Worm (Caenorhabditis elegans) whole organism, early embryonic: ENCODE measurements around the gene Y66H1A.8.

Source experiments
- B0310.2 ChIP-seq: sonication (generic microtip); optimal IDR thresholded peaks from 2 replicates; lab custom pipeline; 2016; ENCODE audit warnings: mild to moderate bottlenecking, missing genetic modification characterization, missing compliant biosample characterization
- F13C5.2 ChIP-seq: sonication (generic microtip); optimal IDR thresholded peaks from 2 replicates; lab custom pipeline; 2017; ENCODE audit warnings: mild to moderate bottlenecking, missing genetic modification characterization, inconsistent platforms, missing compliant biosample characterization
- aly-1 ChIP-seq: sonication (generic microtip); optimal IDR thresholded peaks from 2 replicates; lab custom pipeline; 2016; ENCODE audit warnings: missing genetic modification characterization, missing compliant biosample characterization
- ama-1 ChIP-seq: fragments of 150-350 bp; optimal IDR thresholded peaks from 2 replicates; lab custom pipeline; 2014
- ceh-13 ChIP-seq: fragments of 200-800 bp; sonication (Bioruptor generic); optimal IDR thresholded peaks from 2 replicates; lab custom pipeline; 2018; ENCODE audit warnings: mild to moderate bottlenecking, missing genetic modification characterization, missing compliant biosample characterization
- ceh-36 ChIP-seq: sonication (generic microtip); optimal IDR thresholded peaks from 2 replicates; lab custom pipeline; 2016; ENCODE audit warnings: missing genetic modification characterization, inconsistent platforms, missing compliant biosample characterization
- ets-7 ChIP-seq: sonication (generic microtip); optimal IDR thresholded peaks from 2 replicates; lab custom pipeline; 2016; ENCODE audit warnings: missing genotype, missing genetic modification characterization, missing compliant biosample characterization
- flt-1 ChIP-seq: fragments of 200-800 bp; sonication (Bioruptor generic); IDR thresholded peaks from 2 replicates; pipeline ENCODE4 v1.3.6; 2022; ENCODE audit warnings: missing genetic modification characterization, missing compliant biosample characterization
- hmbx-1 ChIP-seq: sonication (generic microtip); optimal IDR thresholded peaks from 2 replicates; lab custom pipeline; 2016; ENCODE audit warnings: mild to moderate bottlenecking, missing genetic modification characterization, missing compliant biosample characterization
- hmg-4 ChIP-seq: fragments of 200-800 bp; sonication (Bioruptor generic); optimal IDR thresholded peaks from 2 replicates; lab custom pipeline; 2018; ENCODE audit warnings: mild to moderate bottlenecking, missing genetic modification characterization, missing compliant biosample characterization
- hnd-1 ChIP-seq: sonication (generic microtip); optimal IDR thresholded peaks from 2 replicates; lab custom pipeline; 2016; ENCODE audit warnings: missing genetic modification characterization, missing compliant biosample characterization
- pes-1 ChIP-seq: fragments of 200-800 bp; sonication (Bioruptor generic); IDR thresholded peaks from 2 replicates; pipeline ENCODE4 v1.3.6; 2022; ENCODE audit warnings: missing genetic modification reagents, missing genetic modification characterization, missing compliant biosample characterization
- scrt-1 ChIP-seq: fragments of 200-800 bp; sonication (Bioruptor generic); IDR thresholded peaks from 2 replicates; pipeline ENCODE4 v1.3.6; 2022; ENCODE audit warnings: missing genetic modification characterization, missing compliant biosample characterization
- sea-1 ChIP-seq: fragments of 200-800 bp; sonication (Bioruptor generic); conservative IDR thresholded peaks from 2 replicates; pipeline ENCODE4 v1.3.6; 2022; ENCODE audit warnings: missing genetic modification characterization, missing compliant biosample characterization
- tbx-11 ChIP-seq: fragments of 200-800 bp; sonication (Bioruptor generic); IDR thresholded peaks from 2 replicates; pipeline ENCODE4 v1.3.6; 2022; ENCODE audit warnings: missing genetic modification characterization, missing compliant biosample characterization
- tbx-37 ChIP-seq: fragments of 200-800 bp; sonication (Bioruptor generic); conservative IDR thresholded peaks from 2 replicates; pipeline ENCODE4 v1.3.6; 2022; ENCODE audit warnings: missing genetic modification reagents, missing genetic modification characterization, missing compliant biosample characterization
- tra-4 ChIP-seq: sonication (generic microtip); optimal IDR thresholded peaks from 2 replicates; lab custom pipeline; 2017; ENCODE audit warnings: missing genetic modification characterization, missing compliant biosample characterization

The Y66H1A.8 gene

ce11 chrIV:420686-421085 lies 34.0 kb downstream of the Y66H1A.8 start:
- TF ChIP-seq F13C5.2 (tag; lab: Kevin White, UChicago) (no peak), ceh-36 (no peak), tbx-37 (GFP tag; lab: Robert Waterston, UW) (no peak)

- TF ChIP-seq ceh-36 (no peak), flt-1 (GFP tag; lab: Robert Waterston, UW) (no peak), hmg-4 (no peak), B0310.2 (tag; lab: Kevin White, UChicago) (no peak), tra-4 (no peak), pes-1 (no peak), ets-7 (tag; lab: Kevin White, UChicago) (no peak), aly-1 (tag; lab: Kevin White, UChicago) (no peak), tbx-37 (GFP tag; lab: Robert Waterston, UW) (no peak), ama-1 (no peak), scrt-1 (no peak), tbx-11 (GFP tag; lab: Robert Waterston, UW) (no peak), F13C5.2 (tag; lab: Kevin White, UChicago) (no peak)
These were observed 35.0 kb downstream of the Y66H1A.8 start, which contains the start of gene eri-1 for ce11 chrIV:419674-420073. Gene eri-1 (minus strand): TSS chrIV:419958.

ce11 chrIV:410420-410891 lies 44.3 kb downstream of the Y66H1A.8 start, which contains the start of gene T07A9.12:
Gene T07A9.12 (plus strand): TSS chrIV:410867.
- TF ChIP-seq ets-7 (tag; lab: Kevin White, UChicago) (peak; percentile 12), ceh-36 (no peak)

ce11 chrIV:409935-410334 lies 44.8 kb downstream of the Y66H1A.8 start, which contains the start of gene kgb-1:
Gene kgb-1 (minus strand): TSS chrIV:410035.
- TF ChIP-seq ceh-13 (GFP tag; lab: Kevin White, UChicago) (no peak), ceh-36 (peak; percentile 66)

- TF ChIP-seq sea-1 (GFP tag; lab: Robert Waterston, UW) (no peak), hnd-1 (no peak), scrt-1 (no peak), ets-7 (tag; lab: Kevin White, UChicago) (no peak), tbx-37 (GFP tag; lab: Robert Waterston, UW) (no peak), B0310.2 (tag; lab: Kevin White, UChicago) (no peak), ama-1 (no peak), F13C5.2 (tag; lab: Kevin White, UChicago) (no peak), hmbx-1 (no peak), tbx-11 (GFP tag; lab: Robert Waterston, UW) (no peak), pes-1 (no peak), flt-1 (GFP tag; lab: Robert Waterston, UW) (no peak), aly-1 (tag; lab: Kevin White, UChicago) (no peak), hmg-4 (no peak), ceh-13 (GFP tag; lab: Kevin White, UChicago) (no peak)
These were observed 45.8 kb downstream of the Y66H1A.8 start for ce11 chrIV:408892-409291.

- TF ChIP-seq F13C5.2 (tag; lab: Kevin White, UChicago) (no peak), B0310.2 (tag; lab: Kevin White, UChicago) (no peak)
These were observed 53.3 kb downstream of the Y66H1A.8 start, which contains the start of gene gpa-4 for ce11 chrIV:401395-401794. Gene gpa-4 (plus strand): TSS chrIV:401695.
